Fruit fly (Drosophila melanogaster) whole organism, embryonic: ENCODE results near the gene PhKgamma.

Experiments
- CG14441 ChIP-seq: fragments of 200-800 bp; sonication (Bioruptor generic); IDR thresholded peaks from 2 replicates; pipeline ENCODE4 v1.3.6; 2022; ENCODE audit warnings: missing biosample characterization, missing genetic modification characterization
- CG32767 ChIP-seq: fragments of 200-800 bp; sonication (Bioruptor generic); IDR thresholded peaks from 2 replicates; pipeline ENCODE4 v1.3.6; 2022; ENCODE audit warnings: missing biosample characterization, missing genetic modification characterization
- CoRest ChIP-seq: fragments of 200-800 bp; sonication (Bioruptor generic); optimal IDR thresholded peaks from 3 replicates; lab custom pipeline; 2018; ENCODE audit warnings: missing biosample characterization, mild to moderate bottlenecking, missing genetic modification characterization, moderate library complexity
- D19B ChIP-seq: fragments of 200-800 bp; sonication (Bioruptor generic); optimal IDR thresholded peaks from 2 replicates; lab custom pipeline; 2017; ENCODE audit warnings: missing biosample characterization, mild to moderate bottlenecking, missing genetic modification characterization
- zfh2 ChIP-seq: fragments of 200-800 bp; sonication (Bioruptor generic); optimal IDR thresholded peaks from 2 replicates; lab custom pipeline; 2016; ENCODE audit warnings: missing biosample characterization, missing genetic modification characterization

DNA sequence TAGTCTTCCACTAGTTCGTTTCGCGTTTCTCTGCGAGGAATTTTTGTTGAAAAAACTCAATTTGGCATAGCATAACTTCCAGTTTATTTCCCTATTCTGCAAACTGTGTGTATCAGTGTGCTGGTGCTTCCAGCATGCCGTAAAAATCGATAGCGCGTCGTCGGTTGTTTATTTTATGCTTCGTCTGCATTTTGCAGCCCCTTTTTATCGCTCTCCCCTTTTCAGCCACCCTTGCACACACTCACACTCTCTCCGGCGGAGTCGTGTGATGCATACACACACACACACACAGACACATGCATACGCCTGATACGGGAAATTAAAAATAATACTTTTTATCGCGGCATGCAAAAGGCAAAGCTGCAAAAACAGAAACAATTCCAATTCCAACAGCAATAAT, 15.5 kb upstream of the PhKgamma start:
- TF ChIP-seq zfh2 (GFP tag; lab: Kevin White, UChicago) (no peak), D19B (no peak), CoRest (tag; lab: Kevin White, UChicago) (no peak), CG14441 (GFP tag; lab: Robert Waterston, UW) (no peak), CG32767 (GFP tag; lab: Robert Waterston, UW) (no peak)
